Worm (Caenorhabditis elegans) whole organism, L4 larva: ENCODE data around the gene stau-1.

Source experiments
- D1046.2 ChIP-seq: fragments of 200-800 bp; sonication (Bioruptor generic); IDR thresholded peaks from 2 replicates; pipeline ENCODE4 v1.3.6; 2022; ENCODE audit warnings: missing genetic modification characterization, missing compliant biosample characterization
- F10B5.3 ChIP-seq: sonication (generic microtip); optimal IDR thresholded peaks from 2 replicates; lab custom pipeline; 2016; ENCODE audit warnings: mild to moderate bottlenecking, missing genetic modification characterization, missing compliant biosample characterization
- F44E2.7 ChIP-seq: fragments of 200-800 bp; sonication (Bioruptor generic); IDR thresholded peaks from 2 replicates; pipeline ENCODE4 v2.1.2; 2022; ENCODE audit warnings: missing genetic modification characterization, missing compliant biosample characterization
- F49E8.2 ChIP-seq: sonication (generic microtip); optimal IDR thresholded peaks from 2 replicates; lab custom pipeline; 2016; ENCODE audit warnings: missing compliant biosample characterization, mild to moderate bottlenecking, missing genetic modification characterization, borderline replicate concordance
- R02D3.7 ChIP-seq: fragments of 150-350 bp; sonication (generic microtip); optimal IDR thresholded peaks from 3 replicates; lab custom pipeline; 2014; ENCODE audit warnings: missing biosample characterization, missing genetic modification characterization
- Y105C5A.15 ChIP-seq: fragments of 200-800 bp; sonication (Bioruptor generic); IDR thresholded peaks from 2 replicates; pipeline ENCODE4 v1.3.6; 2022; ENCODE audit warnings: missing genetic modification characterization, missing compliant biosample characterization
- Y48G9A.11 ChIP-seq: fragments of 200-800 bp; sonication (Bioruptor generic); IDR thresholded peaks from 2 replicates; pipeline ENCODE4 v1.3.6; 2022; ENCODE audit warnings: missing genetic modification reagents, missing genetic modification characterization, missing compliant biosample characterization
- Y75B8A.6 ChIP-seq: fragments of 200-800 bp; sonication (Bioruptor generic); IDR thresholded peaks from 2 replicates; pipeline ENCODE4 v1.3.6; 2022; ENCODE audit warnings: missing genetic modification reagents, missing genetic modification characterization, missing compliant biosample characterization
- aha-1 ChIP-seq: fragments of 150-350 bp; peaks from one replicate; lab custom pipeline; 2014; ENCODE audit warnings: missing biosample characterization, missing genetic modification characterization
- aly-2 ChIP-seq: sonication (generic microtip); optimal IDR thresholded peaks from 2 replicates; lab custom pipeline; 2018; ENCODE audit warnings: missing biosample characterization, missing genetic modification characterization
- ama-1 ChIP-seq: fragments of 150-350 bp; optimal IDR thresholded peaks from 2 replicates; lab custom pipeline; 2014; ENCODE audit warnings: inconsistent platforms, mixed read lengths
- ceh-20 ChIP-seq: fragments of 200-800 bp; sonication (Bioruptor generic); IDR thresholded peaks from 2 replicates; pipeline ENCODE4 v1.3.6; 2022; ENCODE audit warnings: missing genetic modification reagents, missing genetic modification characterization, missing compliant biosample characterization
- ceh-82 ChIP-seq: sonication (generic microtip); optimal IDR thresholded peaks from 2 replicates; lab custom pipeline; 2017; ENCODE audit warnings: missing biosample characterization, missing genetic modification characterization
- daf-12 ChIP-seq: fragments of 150-350 bp; optimal IDR thresholded peaks from 2 replicates; lab custom pipeline; 2014; ENCODE audit warnings: missing biosample characterization, missing genetic modification reagents, missing genetic modification characterization
- daf-19 ChIP-seq: fragments of 200-800 bp; sonication (Bioruptor generic); conservative IDR thresholded peaks from 2 replicates; pipeline ENCODE4 v1.3.6; 2022; ENCODE audit warnings: missing genetic modification characterization, missing compliant biosample characterization
- dmd-6 ChIP-seq: fragments of 200-800 bp; sonication (Bioruptor generic); IDR thresholded peaks from 2 replicates; pipeline ENCODE4 v1.3.6; 2022; ENCODE audit warnings: missing genetic modification reagents, missing genetic modification characterization, missing compliant biosample characterization
- dmd-9 ChIP-seq: fragments of 200-800 bp; sonication (Bioruptor generic); IDR thresholded peaks from 2 replicates; pipeline ENCODE4 v1.3.6; 2022; ENCODE audit warnings: missing genetic modification reagents, missing genetic modification characterization, missing compliant biosample characterization
- egl-27 ChIP-seq: sonication (generic microtip); optimal IDR thresholded peaks from 3 replicates; lab custom pipeline; 2017; ENCODE audit warnings: missing biosample characterization, missing genetic modification reagents, missing genetic modification characterization
- egl-43 ChIP-seq: fragments of 200-800 bp; sonication (Bioruptor generic); IDR thresholded peaks from 2 replicates; pipeline ENCODE4 v1.3.6; 2022; ENCODE audit warnings: missing genetic modification reagents, missing genetic modification characterization, missing compliant biosample characterization
- fkh-10 ChIP-seq: fragments of 150-350 bp; optimal IDR thresholded peaks from 2 replicates; lab custom pipeline; 2014; ENCODE audit warnings: missing biosample characterization, missing genetic modification reagents, missing genetic modification characterization
- fos-1 ChIP-seq: fragments of 150-350 bp; optimal IDR thresholded peaks from 2 replicates; lab custom pipeline; 2014; ENCODE audit warnings: missing biosample characterization, missing genetic modification characterization
- gei-8 ChIP-seq: fragments of 200-800 bp; sonication (Bioruptor generic); optimal IDR thresholded peaks from 2 replicates; lab custom pipeline; 2018; ENCODE audit warnings: mild to moderate bottlenecking, missing genetic modification characterization, missing compliant biosample characterization
- hif-1 ChIP-seq, 2 experiments: sonication (generic microtip); optimal IDR thresholded peaks; 2 replicates each; lab custom pipeline; 2016 to 2017; ENCODE audit warnings: missing compliant biosample characterization in 2 of 2, missing genetic modification characterization in 2 of 2, missing genetic modification reagents in 2 of 2, missing genotype in 2 of 2, mild to moderate bottlenecking in 1 of 2
- hlh-11 ChIP-seq: fragments of 200-800 bp; sonication (Bioruptor generic); optimal IDR thresholded peaks from 2 replicates; lab custom pipeline; 2018; ENCODE audit warnings: mild to moderate bottlenecking, missing genetic modification characterization, missing compliant biosample characterization
- jun-1 ChIP-seq: fragments of 150-350 bp; optimal IDR thresholded peaks from 2 replicates; lab custom pipeline; 2014; ENCODE audit warnings: missing biosample characterization, missing genetic modification reagents, missing genetic modification characterization
- lim-7 ChIP-seq: fragments of 200-800 bp; sonication (Bioruptor generic); IDR thresholded peaks from 2 replicates; pipeline ENCODE4 v1.3.6; 2022; ENCODE audit warnings: missing genetic modification characterization, missing compliant biosample characterization
- lir-3 ChIP-seq: sonication (generic microtip); optimal IDR thresholded peaks from 2 replicates; lab custom pipeline; 2016; ENCODE audit warnings: mild to moderate bottlenecking, missing genetic modification characterization, missing compliant biosample characterization
- lsy-2 ChIP-seq, 2 experiments: fragments of 150-350 bp in 1 of 2; sonication (generic microtip) in 1 of 2; optimal IDR thresholded peaks; 2 replicates each; lab custom pipeline; 2014 to 2017; ENCODE audit warnings: missing biosample characterization in 2 of 2, missing genetic modification characterization in 2 of 2
- madf-5 ChIP-seq, 2 experiments: fragments of 200-800 bp; sonication (Bioruptor generic); IDR thresholded peaks; 2 replicates each; pipeline ENCODE4 v1.3.6; 2022; ENCODE audit warnings: missing compliant biosample characterization in 2 of 2, missing genetic modification characterization in 2 of 2
- mxl-2 ChIP-seq: fragments of 200-800 bp; sonication (Bioruptor generic); conservative IDR thresholded peaks from 2 replicates; pipeline ENCODE4 v1.3.6; 2022; ENCODE audit warnings: missing genetic modification reagents, missing genetic modification characterization, missing compliant biosample characterization
- nhr-10 ChIP-seq: fragments of 150-350 bp; optimal IDR thresholded peaks from 2 replicates; lab custom pipeline; 2014; ENCODE audit warnings: missing biosample characterization, missing genetic modification characterization
- nhr-111 ChIP-seq: fragments of 200-800 bp; sonication (Bioruptor generic); optimal IDR thresholded peaks from 2 replicates; lab custom pipeline; 2018; ENCODE audit warnings: mild to moderate bottlenecking, missing genetic modification characterization, missing compliant biosample characterization
- nhr-237 ChIP-seq: sonication (generic microtip); optimal IDR thresholded peaks from 2 replicates; lab custom pipeline; 2017; ENCODE audit warnings: missing biosample characterization, missing genetic modification characterization
- nhr-28 ChIP-seq: fragments of 150-350 bp; optimal IDR thresholded peaks from 2 replicates; lab custom pipeline; 2014; ENCODE audit warnings: missing biosample characterization, missing genetic modification characterization
- nhr-42 ChIP-seq: fragments of 200-800 bp; sonication (Bioruptor generic); IDR thresholded peaks from 2 replicates; pipeline ENCODE4 v1.3.6; 2022; ENCODE audit warnings: missing genetic modification characterization, missing compliant biosample characterization
- nhr-48 ChIP-seq: sonication (generic microtip); optimal IDR thresholded peaks from 2 replicates; lab custom pipeline; 2016; ENCODE audit warnings: mild to moderate bottlenecking, missing genetic modification characterization, missing compliant biosample characterization
- nhr-6 ChIP-seq: fragments of 150-350 bp; optimal IDR thresholded peaks from 2 replicates; lab custom pipeline; 2014; ENCODE audit warnings: missing biosample characterization, missing genetic modification characterization
- nhr-77 ChIP-seq: fragments of 150-350 bp; optimal IDR thresholded peaks from 2 replicates; lab custom pipeline; 2014; ENCODE audit warnings: missing biosample characterization, missing genetic modification characterization
- rbr-2 ChIP-seq: sonication (generic microtip); optimal IDR thresholded peaks from 2 replicates; lab custom pipeline; 2016; ENCODE audit warnings: missing genotype, missing genetic modification characterization, missing compliant biosample characterization
- saeg-2 ChIP-seq: fragments of 200-800 bp; sonication (Bioruptor generic); IDR thresholded peaks from 2 replicates; pipeline ENCODE4 v1.3.6; 2022; ENCODE audit warnings: missing genetic modification reagents, missing genetic modification characterization, missing compliant biosample characterization
- set-16 ChIP-seq: fragments of 200-800 bp; sonication (Bioruptor generic); IDR thresholded peaks from 2 replicates; pipeline ENCODE4 v1.3.6; 2022; ENCODE audit warnings: missing genetic modification reagents, missing genetic modification characterization, missing compliant biosample characterization
- skn-1 ChIP-seq: fragments of 150-350 bp; optimal IDR thresholded peaks from 2 replicates; lab custom pipeline; 2014; ENCODE audit warnings: missing biosample characterization, missing genetic modification characterization
- snpc-1.2 ChIP-seq: fragments of 200-800 bp; sonication (Bioruptor generic); IDR thresholded peaks from 2 replicates; pipeline ENCODE4 v1.3.6; 2022; ENCODE audit warnings: missing genetic modification reagents, missing genetic modification characterization, missing compliant biosample characterization
- tag-97 ChIP-seq: fragments of 200-800 bp; sonication (Bioruptor generic); IDR thresholded peaks from 2 replicates; pipeline ENCODE4 v1.3.6; 2022; ENCODE audit warnings: missing genetic modification characterization, missing compliant biosample characterization
- tra-1 ChIP-seq: fragments of 200-800 bp; sonication (Bioruptor generic); IDR thresholded peaks from 2 replicates; pipeline ENCODE4 v1.3.6; 2022; ENCODE audit warnings: missing genetic modification reagents, missing genetic modification characterization, missing compliant biosample characterization
- unc-130 ChIP-seq: sonication (generic microtip); optimal IDR thresholded peaks from 2 replicates; lab custom pipeline; 2016; ENCODE audit warnings: missing genetic modification reagents, missing genetic modification characterization, missing compliant biosample characterization
- unc-62 ChIP-seq, 3 experiments: fragments of 150-350 bp in 1 of 3; sonication (generic microtip); optimal IDR thresholded peaks in 2 of 3; peaks in 1 of 3; 1 replicate in 1 of 3; 2 replicates in 2 of 3; lab custom pipeline; 2014 to 2017; ENCODE audit warnings: missing biosample characterization in 3 of 3, missing genetic modification characterization in 3 of 3, missing genetic modification reagents in 3 of 3, missing genotype in 1 of 3
- vab-7 ChIP-seq: fragments of 200-800 bp; sonication (Bioruptor generic); IDR thresholded peaks from 2 replicates; pipeline ENCODE4 v1.3.6; 2022; ENCODE audit warnings: missing genetic modification reagents, missing genetic modification characterization, missing compliant biosample characterization
- zag-1 ChIP-seq: fragments of 150-350 bp; optimal IDR thresholded peaks from 2 replicates; lab custom pipeline; 2014; ENCODE audit warnings: missing biosample characterization, missing genetic modification characterization
- zfp-2 ChIP-seq: sonication (generic microtip); optimal IDR thresholded peaks from 2 replicates; lab custom pipeline; 2016; ENCODE audit warnings: mild to moderate bottlenecking, missing genetic modification characterization, missing compliant biosample characterization
- zfp-3 ChIP-seq: fragments of 200-800 bp; sonication (Bioruptor generic); conservative IDR thresholded peaks from 2 replicates; pipeline ENCODE4 v1.3.6; 2022; ENCODE audit warnings: missing genetic modification reagents, missing genetic modification characterization, missing compliant biosample characterization
- ztf-7 ChIP-seq: fragments of 150-350 bp; optimal IDR thresholded peaks from 2 replicates; lab custom pipeline; 2014; ENCODE audit warnings: missing biosample characterization, missing genetic modification characterization

Gene stau-1

DNA sequence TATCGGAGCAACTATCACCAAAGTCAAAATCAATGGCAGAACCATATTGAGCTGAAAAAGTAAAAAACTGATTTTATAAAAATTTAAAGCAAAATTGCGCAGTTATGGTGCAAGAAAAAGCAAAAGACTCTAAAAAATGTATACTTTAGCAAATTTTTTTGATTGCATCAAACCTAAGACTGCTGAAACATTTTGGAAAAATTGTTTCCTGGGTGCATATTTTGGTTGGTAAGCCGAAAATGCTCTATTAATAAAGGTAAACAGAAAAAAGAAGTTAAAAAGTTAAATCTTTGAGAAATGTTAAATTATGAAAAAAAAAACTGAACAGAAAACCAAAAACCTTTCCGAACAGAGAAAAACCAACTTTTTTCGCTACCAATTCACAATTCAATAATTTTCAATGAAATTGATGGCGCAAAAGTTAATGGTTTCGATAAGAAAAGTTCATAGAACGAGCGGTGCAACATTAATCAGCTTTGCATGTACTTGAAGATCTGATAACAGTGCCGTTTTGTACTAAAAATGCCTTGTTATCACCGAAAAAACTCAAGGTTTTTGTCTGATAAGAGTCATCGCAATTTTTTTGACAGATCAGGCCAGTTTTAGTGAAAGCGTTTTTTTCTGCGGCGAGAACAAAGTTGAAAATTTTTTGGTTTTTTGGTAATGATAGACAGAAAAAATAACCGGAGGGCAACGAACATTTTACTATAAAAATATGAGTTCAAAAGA is 57.0 kb downstream of the stau-1 start, which contains the start of gene abhd-3.2 (continued):
- TF ChIP-seq dmd-6 (GFP tag; lab: Robert Waterston, UW) (peak; percentile 98), tra-1 (peak; percentile 97), F49E8.2 (tag; lab: Kevin White, UChicago) (no peak), ceh-82 (tag; lab: Kevin White, UChicago) (no peak), tag-97 (no peak), set-16 (GFP tag; lab: Robert Waterston, UW) (no peak), hif-1 (tag; optimal IDR thresholded peaks at IDR 0.05; lab: Kevin White, UChicago) (no peak), mxl-2 (no peak), ceh-20 (GFP tag; lab: Robert Waterston, UW) (peak; percentile 87), ama-1 (no peak), lim-7 (GFP tag; lab: Robert Waterston, UW) (no peak), egl-43 (GFP tag; lab: Robert Waterston, UW) (no peak), jun-1 (tag; lab: Kevin White, UChicago) (no peak), nhr-77 (tag; lab: Kevin White, UChicago) (peak; percentile 85), F10B5.3 (no peak), gei-8 (GFP tag; lab: Kevin White, UChicago) (peak; percentile 24), madf-5 (GFP tag; IDR thresholded peaks at IDR 0.05; lab: Robert Waterston, UW) (no peak), R02D3.7 (tag; lab: Kevin White, UChicago) (no peak), zfp-3 (GFP tag; lab: Robert Waterston, UW) (no peak), fkh-10 (GFP tag; lab: Kevin White, UChicago) (no peak), unc-62 (GFP tag; optimal IDR thresholded peaks at IDR 0.05 in 1 of 2; lab: Kevin White, UChicago) (peak in 1 of 2 experiments; percentile 99), unc-62 (tag; optimal IDR thresholded peaks at IDR 0.05; lab: Kevin White, UChicago) (no peak), F44E2.7 (no peak), lsy-2 (tag; optimal IDR thresholded peaks at IDR 0.05; lab: Kevin White, UChicago) (peak in 1 of 2 experiments; percentile 51), daf-19 (no peak), rbr-2 (tag; lab: Kevin White, UChicago) (no peak), egl-27 (tag; lab: Kevin White, UChicago) (no peak), nhr-42 (GFP tag; lab: Robert Waterston, UW) (0 out of 2 replicates have a peak, but pooled peaks have one; percentile 23), nhr-6 (peak; percentile 74), nhr-48 (tag; lab: Kevin White, UChicago) (peak; percentile 86), nhr-111 (GFP tag; lab: Kevin White, UChicago) (no peak), nhr-237 (tag; lab: Kevin White, UChicago) (no peak), zfp-2 (no peak), unc-130 (GFP tag; lab: Kevin White, UChicago) (no peak), lir-3 (tag; lab: Kevin White, UChicago) (no peak), D1046.2 (GFP tag; lab: Robert Waterston, UW) (no peak), saeg-2 (GFP tag; lab: Robert Waterston, UW) (peak; percentile 65; the same call in 1 of the 2 replicates), ztf-7 (peak; percentile 18), fos-1 (tag; lab: Kevin White, UChicago) (no peak), snpc-1.2 (GFP tag; lab: Robert Waterston, UW) (no peak), daf-12 (tag; lab: Kevin White, UChicago) (no peak), nhr-28 (tag; lab: Kevin White, UChicago) (peak; percentile 93), nhr-10 (tag; lab: Kevin White, UChicago) (peak; percentile 29), Y105C5A.15 (GFP tag; lab: Robert Waterston, UW) (no peak), vab-7 (no peak), skn-1 (tag; lab: Kevin White, UChicago) (no peak), Y48G9A.11 (GFP tag; lab: Robert Waterston, UW) (no peak), hlh-11 (tag; lab: Kevin White, UChicago) (peak; percentile 93), Y75B8A.6 (GFP tag; lab: Robert Waterston, UW) (no peak), aly-2 (no peak), aha-1 (tag; lab: Kevin White, UChicago) (no peak), zag-1 (tag; lab: Kevin White, UChicago) (no peak), dmd-9 (no peak)
